Fruit fly (Drosophila melanogaster): ENCODE results near the gene ltl.
A peak's percentile ranks its signal among the peaks of the same experiment; 100 is the strongest.

Gene ltl

dm6 chr3L:7510414-7511384, 8.1 kb upstream of the ltl start, which contains the start of gene CG7546:
CG7546 (plus strand) TSS chr3L:7510986.
- no peak for TF ChIP-seq CrebA (GFP tag; optimal IDR thresholded peaks at IDR 0.05; ENCODE audit: borderline replicate concordance)
- TF ChIP-seq sv (GFP tag; optimal IDR thresholded peaks at IDR 0.05): peak; percentile 3
- TF ChIP-seq foxo (GFP tag; optimal IDR thresholded peaks at IDR 0.05): peak in 1 of 2 experiments; percentile 59
- no peak for TF ChIP-seq jim (GFP tag; optimal IDR thresholded peaks at IDR 0.05)
- TF ChIP-seq Abd-B (GFP tag; optimal IDR thresholded peaks at IDR 0.05): no peak
- no peak for TF ChIP-seq Hr83 (GFP tag; optimal IDR thresholded peaks at IDR 0.05; ENCODE audit: poor library complexity, severe bottlenecking)
- TF ChIP-seq usp (GFP tag; optimal IDR thresholded peaks at IDR 0.05): no peak
- no peak for TF ChIP-seq Hr78 (GFP tag; optimal IDR thresholded peaks at IDR 0.05)
- peak; percentile 57 for TF ChIP-seq woc (GFP tag; optimal IDR thresholded peaks at IDR 0.05)
- no peak for TF ChIP-seq Dfd (GFP tag; optimal IDR thresholded peaks at IDR 0.05)
- peak; percentile 31 for TF ChIP-seq Sp1 (GFP tag; optimal IDR thresholded peaks at IDR 0.05)
- no peak for TF ChIP-seq dmrt93B (GFP tag; optimal IDR thresholded peaks at IDR 0.05)
- no peak for TF ChIP-seq sage (GFP tag; optimal IDR thresholded peaks at IDR 0.05)
- no peak for TF ChIP-seq dl (GFP tag; optimal IDR thresholded peaks at IDR 0.05; ENCODE audit: insufficient read depth in 1 of 2, partially characterized antibody in 2 of 2)
- no peak for TF ChIP-seq h (GFP tag; optimal IDR thresholded peaks at IDR 0.05)
- TF ChIP-seq dsf (GFP tag; optimal IDR thresholded peaks at IDR 0.05; ENCODE audit: borderline replicate concordance): no peak
- TF ChIP-seq pan (optimal IDR thresholded peaks at IDR 0.05): no peak
- TF ChIP-seq CG9705 (GFP tag; optimal IDR thresholded peaks at IDR 0.05): peak; percentile 5
- peak; percentile 58 for TF ChIP-seq rgr (GFP tag; optimal IDR thresholded peaks at IDR 0.05)
- no peak for TF ChIP-seq ey (GFP tag; optimal IDR thresholded peaks at IDR 0.05)
- peak; percentile 14 for TF ChIP-seq OdsH (GFP tag; optimal IDR thresholded peaks at IDR 0.05)
- no peak for TF ChIP-seq br (GFP tag; optimal IDR thresholded peaks at IDR 0.05)
- no peak for TF ChIP-seq Vsx2 (GFP tag; optimal IDR thresholded peaks at IDR 0.05; ENCODE audit: partially characterized antibody)
- peak; percentile 17 for TF ChIP-seq fru (GFP tag; optimal IDR thresholded peaks at IDR 0.05)
- TF ChIP-seq lola (GFP tag; optimal IDR thresholded peaks at IDR 0.05): no peak
- no peak for TF ChIP-seq CG32264 (GFP tag; optimal IDR thresholded peaks at IDR 0.05)
- TF ChIP-seq Rel (GFP tag; optimal IDR thresholded peaks at IDR 0.05): no peak
- TF ChIP-seq Rel (tag; optimal IDR thresholded peaks at IDR 0.05): peak; percentile 66
- no peak for TF ChIP-seq N (GFP tag; optimal IDR thresholded peaks at IDR 0.05)
- TF ChIP-seq brk (GFP tag; optimal IDR thresholded peaks at IDR 0.05): no peak
- TF ChIP-seq psq (GFP tag; optimal IDR thresholded peaks at IDR 0.05): peak; percentile 56
- TF ChIP-seq GATAd (GFP tag; optimal IDR thresholded peaks at IDR 0.05): no peak
- TF ChIP-seq Hnf4 (GFP tag; optimal IDR thresholded peaks at IDR 0.05): no peak
- TF ChIP-seq HLH106 (tag; optimal IDR thresholded peaks at IDR 0.05): peak; percentile 50
- TF ChIP-seq Jra (GFP tag; optimal IDR thresholded peaks at IDR 0.05): no peak
- no peak for TF ChIP-seq Mio (GFP tag; optimal IDR thresholded peaks at IDR 0.05)
- TF ChIP-seq Myc (optimal IDR thresholded peaks at IDR 0.05): peak; percentile 96
- TF ChIP-seq Dif (GFP tag; optimal IDR thresholded peaks at IDR 0.05; ENCODE audit: partially characterized antibody): no peak
- TF ChIP-seq tai (GFP tag; optimal IDR thresholded peaks at IDR 0.05): no peak

dm6 chr3L:7519219-7519618, 422 bp downstream of the ltl start:
- no peak for TF ChIP-seq Rel (GFP tag; optimal IDR thresholded peaks at IDR 0.05)
- peak; percentile 33 for TF ChIP-seq Rel (tag; optimal IDR thresholded peaks at IDR 0.05)
- TF ChIP-seq Myc (optimal IDR thresholded peaks at IDR 0.05): no peak
